Worm (Caenorhabditis elegans) whole organism, L4/young adult: Measurements from ENCODE around the gene seb-3.

ENCODE experiments used
- W03F9.2 ChIP-seq: fragments of 150-350 bp; optimal IDR thresholded peaks from 2 replicates; lab custom pipeline; 2014; ENCODE audit warnings: missing biosample characterization, missing genetic modification characterization
- dao-5 ChIP-seq: sonication (generic microtip); optimal IDR thresholded peaks from 2 replicates; lab custom pipeline; 2016; ENCODE audit warnings: missing genotype, missing genetic modification characterization, moderate library complexity, missing compliant biosample characterization
- him-1 ChIP-seq: sonication (generic microtip); optimal IDR thresholded peaks from 2 replicates; lab custom pipeline; 2016; ENCODE audit warnings: missing genotype, missing genetic modification reagents, missing genetic modification characterization, missing compliant biosample characterization

The seb-3 gene

ce11 chrX:15076909-15077308 is 50.8 kb downstream of the seb-3 start:
- no peak for TF ChIP-seq him-1 (tag; lab: Kevin White, UChicago)
- TF ChIP-seq W03F9.2 (tag; lab: Kevin White, UChicago) = no peak
- no peak for TF ChIP-seq dao-5

ce11 chrX:15077597-15078261 is 51.6 kb downstream of the seb-3 start, which contains the start of the genes H40L08.8, H40L08.2 and H40L08.7:
H40L08.8 (minus strand) TSS chrX:15077633.
H40L08.2 (minus strand) TSS chrX:15077744.
H40L08.7 (minus strand) TSS chrX:15077744.
- TF ChIP-seq W03F9.2 (tag; lab: Kevin White, UChicago) (no peak), dao-5 (no peak), him-1 (tag; lab: Kevin White, UChicago) (no peak)

ce11 chrX:15078276-15078675 is 52.2 kb downstream of the seb-3 start:
- TF ChIP-seq him-1 (tag; lab: Kevin White, UChicago) (no peak), W03F9.2 (tag; lab: Kevin White, UChicago) (no peak), dao-5 (no peak)

ce11 chrX:15079406-15079805 is 53.3 kb downstream of the seb-3 start:
- no peak for TF ChIP-seq W03F9.2 (tag; lab: Kevin White, UChicago)
- TF ChIP-seq dao-5 = no peak
- no peak for TF ChIP-seq him-1 (tag; lab: Kevin White, UChicago)
